Worm (Caenorhabditis elegans) whole organism, young adult: Measurements from ENCODE around the gene Y53F4B.5.

ENCODE experiments used
- D2030.7 ChIP-seq: fragments of 200-800 bp; sonication (Bioruptor generic); IDR thresholded peaks from 2 replicates; pipeline ENCODE4 v1.3.6; 2022; ENCODE audit warnings: missing genetic modification reagents, missing genetic modification characterization, missing compliant biosample characterization
- F10E7.11 ChIP-seq: sonication (generic microtip); optimal IDR thresholded peaks from 2 replicates; lab custom pipeline; 2017; ENCODE audit warnings: mild to moderate bottlenecking, missing genetic modification characterization, moderate library complexity, missing compliant biosample characterization
- F22D6.2 ChIP-seq: sonication (generic microtip); optimal IDR thresholded peaks from 2 replicates; lab custom pipeline; 2016; ENCODE audit warnings: mild to moderate bottlenecking, missing genetic modification characterization, missing compliant biosample characterization
- F23B12.7 ChIP-seq: sonication (generic microtip); optimal IDR thresholded peaks from 2 replicates; lab custom pipeline; 2017; ENCODE audit warnings: missing genetic modification characterization, mild to moderate bottlenecking, missing compliant biosample characterization, antibody characterized with exemption, moderate library complexity; ENCODE audit not compliant: insufficient read depth
- F33H1.4 ChIP-seq: fragments of 200-800 bp; sonication (Bioruptor generic); IDR thresholded peaks from 2 replicates; pipeline ENCODE4 v1.3.6; 2022; ENCODE audit warnings: missing genetic modification reagents, missing genetic modification characterization, missing compliant biosample characterization
- F55B11.4 ChIP-seq: sonication (generic microtip); optimal IDR thresholded peaks from 2 replicates; lab custom pipeline; 2016; ENCODE audit warnings: missing compliant biosample characterization, missing genetic modification characterization, borderline replicate concordance; ENCODE audit not compliant: insufficient read depth
- T07F8.4 ChIP-seq: sonication (generic microtip); optimal IDR thresholded peaks from 2 replicates; lab custom pipeline; 2016; ENCODE audit warnings: mild to moderate bottlenecking, missing genetic modification characterization, moderate library complexity, missing compliant biosample characterization
- Y79H2A.3 ChIP-seq: fragments of 200-800 bp; sonication (Bioruptor generic); conservative IDR thresholded peaks from 2 replicates; pipeline ENCODE4 v1.3.6; 2022; ENCODE audit warnings: missing genetic modification reagents, missing genetic modification characterization, missing compliant biosample characterization
- aptf-2 ChIP-seq: fragments of 200-800 bp; sonication (Bioruptor generic); conservative IDR thresholded peaks from 2 replicates; pipeline ENCODE4 v1.3.6; 2022; ENCODE audit warnings: missing genetic modification reagents, missing genetic modification characterization, missing compliant biosample characterization
- athp-1 ChIP-seq: sonication (generic microtip); optimal IDR thresholded peaks from 2 replicates; lab custom pipeline; 2017; ENCODE audit warnings: mild to moderate bottlenecking, missing genetic modification characterization, missing compliant biosample characterization
- attf-3 ChIP-seq: fragments of 200-800 bp; sonication (Bioruptor generic); conservative IDR thresholded peaks from 2 replicates; pipeline ENCODE4 v1.3.6; 2022; ENCODE audit warnings: missing genetic modification reagents, missing genetic modification characterization, missing compliant biosample characterization
- bed-2 ChIP-seq: fragments of 200-800 bp; sonication (Bioruptor generic); IDR thresholded peaks from 2 replicates; pipeline ENCODE4 v1.3.6; 2022; ENCODE audit warnings: missing genetic modification reagents, missing genetic modification characterization, missing compliant biosample characterization
- ceh-100 ChIP-seq: fragments of 200-800 bp; sonication (Bioruptor generic); IDR thresholded peaks from 2 replicates; pipeline ENCODE4 v1.3.6; 2022; ENCODE audit warnings: missing genetic modification reagents, missing genetic modification characterization, missing compliant biosample characterization
- ceh-91 ChIP-seq: fragments of 200-800 bp; sonication (Bioruptor generic); IDR thresholded peaks from 2 replicates; pipeline ENCODE4 v1.3.6; 2022; ENCODE audit warnings: missing genetic modification reagents, missing genetic modification characterization, missing compliant biosample characterization
- dpff-1 ChIP-seq: sonication (generic microtip); optimal IDR thresholded peaks from 2 replicates; lab custom pipeline; 2017; ENCODE audit warnings: mild to moderate bottlenecking, missing genetic modification characterization, missing compliant biosample characterization
- egl-18 ChIP-seq: fragments of 200-800 bp; sonication (Bioruptor generic); IDR thresholded peaks from 2 replicates; pipeline ENCODE4 v1.3.6; 2022; ENCODE audit warnings: missing genetic modification reagents, missing genetic modification characterization, missing compliant biosample characterization
- ekl-4 ChIP-seq: fragments of 200-800 bp; sonication (Bioruptor generic); IDR thresholded peaks from 2 replicates; pipeline ENCODE4 v1.3.6; 2022; ENCODE audit warnings: missing genetic modification reagents, missing genetic modification characterization, missing compliant biosample characterization
- hlh-12 ChIP-seq: sonication (generic microtip); optimal IDR thresholded peaks from 2 replicates; lab custom pipeline; 2016; ENCODE audit warnings: missing genetic modification characterization, missing compliant biosample characterization
- hsf-1 ChIP-seq: fragments of 200-800 bp; sonication (Bioruptor generic); IDR thresholded peaks from 2 replicates; pipeline ENCODE4 v1.3.6; 2022; ENCODE audit warnings: missing genetic modification reagents, missing genetic modification characterization, missing compliant biosample characterization
- lag-1 ChIP-seq: fragments of 200-800 bp; sonication (Bioruptor generic); IDR thresholded peaks from 2 replicates; pipeline ENCODE4 v1.3.6; 2022; ENCODE audit warnings: missing genetic modification reagents, missing genetic modification characterization, missing compliant biosample characterization
- let-526 ChIP-seq: fragments of 200-800 bp; sonication (Bioruptor generic); IDR thresholded peaks from 2 replicates; pipeline ENCODE4 v1.3.6; 2022; ENCODE audit warnings: missing genetic modification reagents, missing genetic modification characterization, missing compliant biosample characterization
- lir-1 ChIP-seq: fragments of 200-800 bp; sonication (Bioruptor generic); conservative IDR thresholded peaks from 2 replicates; pipeline ENCODE4 v1.3.6; 2022; ENCODE audit warnings: missing genetic modification reagents, missing genetic modification characterization, missing compliant biosample characterization
- madf-10 ChIP-seq: sonication (generic microtip); optimal IDR thresholded peaks from 2 replicates; lab custom pipeline; 2016; ENCODE audit warnings: mild to moderate bottlenecking, missing genetic modification characterization, missing compliant biosample characterization
- madf-3 ChIP-seq: fragments of 200-800 bp; sonication (Bioruptor generic); IDR thresholded peaks from 2 replicates; pipeline ENCODE4 v1.3.6; 2022; ENCODE audit warnings: missing genetic modification reagents, missing genetic modification characterization, missing compliant biosample characterization
- mes-4 ChIP-seq: sonication (generic microtip); optimal IDR thresholded peaks from 2 replicates; lab custom pipeline; 2016; ENCODE audit warnings: missing genotype, missing genetic modification characterization, missing compliant biosample characterization
- nhr-179 ChIP-seq: sonication (generic microtip); optimal IDR thresholded peaks from 2 replicates; lab custom pipeline; 2016; ENCODE audit warnings: mild to moderate bottlenecking, missing genetic modification characterization, missing compliant biosample characterization
- nhr-80 ChIP-seq: sonication (generic microtip); optimal IDR thresholded peaks from 2 replicates; lab custom pipeline; 2016; ENCODE audit warnings: missing genetic modification characterization, missing compliant biosample characterization
- nhr-90 ChIP-seq: sonication (generic microtip); optimal IDR thresholded peaks from 2 replicates; lab custom pipeline; 2016; ENCODE audit warnings: missing genotype, mild to moderate bottlenecking, missing genetic modification characterization, missing compliant biosample characterization
- pbrm-1 ChIP-seq: fragments of 200-800 bp; sonication (Bioruptor generic); IDR thresholded peaks from 2 replicates; pipeline ENCODE4 v1.3.6; 2022; ENCODE audit warnings: missing genetic modification reagents, missing genetic modification characterization, missing compliant biosample characterization
- rec-8 ChIP-seq, 2 experiments: sonication (generic microtip); optimal IDR thresholded peaks; 2 replicates each; lab custom pipeline; 2016; ENCODE audit warnings: mild to moderate bottlenecking in 2 of 2, missing genetic modification characterization in 2 of 2, missing genetic modification reagents in 2 of 2, missing genotype in 2 of 2, missing biosample characterization in 1 of 2, missing compliant biosample characterization in 1 of 2, moderate library complexity in 1 of 2
- sdz-38 ChIP-seq: sonication (generic microtip); optimal IDR thresholded peaks from 2 replicates; lab custom pipeline; 2016; ENCODE audit warnings: missing genotype, missing genetic modification characterization, missing compliant biosample characterization
- snpc-1.3 ChIP-seq: sonication (generic microtip); optimal IDR thresholded peaks from 2 replicates; lab custom pipeline; 2017; ENCODE audit warnings: missing genetic modification characterization, mild to moderate bottlenecking, missing compliant biosample characterization, antibody characterized with exemption, moderate library complexity, missing genotype, missing genetic modification reagents; ENCODE audit not compliant: insufficient read depth
- snpc-4 ChIP-seq, 5 experiments: fragments of 150-350 bp in 1 of 5; sonication (generic microtip) in 4 of 5; optimal IDR thresholded peaks; 2 replicates each; lab custom pipeline; 2014 to 2018; ENCODE audit warnings: missing genetic modification characterization in 5 of 5, missing biosample characterization in 3 of 5, antibody characterized with exemption in 2 of 5, mild to moderate bottlenecking in 2 of 5, missing compliant biosample characterization in 2 of 5, missing genotype in 2 of 5, moderate library complexity in 2 of 5, missing genetic modification reagents in 1 of 5
- sptf-2 ChIP-seq: fragments of 200-800 bp; sonication (Bioruptor generic); optimal IDR thresholded peaks from 2 replicates; lab custom pipeline; 2018; ENCODE audit warnings: mild to moderate bottlenecking, missing genetic modification characterization, missing compliant biosample characterization
- zfh-2 ChIP-seq: fragments of 200-800 bp; sonication (Bioruptor generic); conservative IDR thresholded peaks from 2 replicates; pipeline ENCODE4 v1.3.6; 2022; ENCODE audit warnings: missing genetic modification reagents, missing genetic modification characterization, missing compliant biosample characterization
- ztf-25 ChIP-seq: fragments of 200-800 bp; sonication (Bioruptor generic); IDR thresholded peaks from 2 replicates; pipeline ENCODE4 v1.3.6; 2022; ENCODE audit warnings: missing genetic modification reagents, missing genetic modification characterization, missing compliant biosample characterization
- ztf-26 ChIP-seq: sonication (generic microtip); optimal IDR thresholded peaks from 2 replicates; lab custom pipeline; 2017; ENCODE audit warnings: missing genetic modification characterization, missing compliant biosample characterization
- ztf-28 ChIP-seq: fragments of 200-800 bp; sonication (Bioruptor generic); IDR thresholded peaks from 2 replicates; pipeline ENCODE4 v1.3.6; 2022; ENCODE audit warnings: missing genetic modification reagents, missing genetic modification characterization, missing compliant biosample characterization

Gene Y53F4B.5

DNA sequence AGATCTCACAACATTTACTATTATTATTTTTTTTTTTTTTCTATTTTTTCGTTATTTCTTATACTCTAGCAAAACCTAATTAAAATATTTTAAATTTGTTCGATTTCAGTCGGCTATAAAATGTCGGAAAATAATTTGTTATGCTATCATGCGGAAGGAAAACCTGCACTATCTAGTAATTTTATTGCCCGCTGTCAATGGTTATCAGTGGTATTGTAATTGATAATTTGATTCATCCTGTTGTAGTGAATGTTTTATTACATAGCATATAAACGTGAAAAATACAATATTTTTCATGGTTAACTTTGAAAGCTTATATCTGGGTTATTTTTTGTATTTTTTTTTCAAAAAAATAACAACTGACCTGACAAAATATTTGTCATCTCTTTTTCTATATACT lies 24.5 kb downstream of the Y53F4B.5 start:
- TF ChIP-seq ztf-25 (GFP tag; lab: Robert Waterston, UW) (no peak), ceh-91 (no peak), ztf-26 (tag; lab: Kevin White, UChicago) (no peak), nhr-80 (tag; lab: Kevin White, UChicago) (peak; percentile 31)

DNA sequence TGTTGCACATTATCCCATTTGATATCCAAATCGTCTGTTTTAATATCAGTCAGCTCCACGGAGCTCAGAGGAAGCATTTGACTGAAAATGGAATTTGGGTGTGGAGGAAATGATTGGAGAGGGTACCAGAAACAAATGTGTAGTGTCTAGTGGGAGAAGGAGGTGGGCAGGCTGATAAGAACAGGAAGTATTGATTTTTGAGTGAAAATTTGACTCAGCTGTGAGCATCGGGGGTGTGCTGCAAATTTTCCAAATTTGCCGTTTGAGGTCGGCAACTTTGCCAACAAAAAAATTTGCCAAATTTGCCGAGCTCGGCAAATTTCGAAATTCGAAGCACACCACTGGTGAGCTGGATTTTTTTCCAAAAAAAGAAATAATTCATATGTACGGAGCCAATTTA lies 25.7 kb downstream of the Y53F4B.5 start, which contains the start of gene Y53F4B.1:
TSS of gene Y53F4B.1 (minus strand) at position 101 of the 400 bp plus-strand sequence.
- TF ChIP-seq hsf-1 (no peak), egl-18 (GFP tag; lab: Robert Waterston, UW) (no peak), pbrm-1 (GFP tag; lab: Robert Waterston, UW) (no peak), D2030.7 (GFP tag; lab: Robert Waterston, UW) (no peak), F33H1.4 (no peak), snpc-1.3 (tag; lab: Kevin White, UChicago) (no peak)

DNA sequence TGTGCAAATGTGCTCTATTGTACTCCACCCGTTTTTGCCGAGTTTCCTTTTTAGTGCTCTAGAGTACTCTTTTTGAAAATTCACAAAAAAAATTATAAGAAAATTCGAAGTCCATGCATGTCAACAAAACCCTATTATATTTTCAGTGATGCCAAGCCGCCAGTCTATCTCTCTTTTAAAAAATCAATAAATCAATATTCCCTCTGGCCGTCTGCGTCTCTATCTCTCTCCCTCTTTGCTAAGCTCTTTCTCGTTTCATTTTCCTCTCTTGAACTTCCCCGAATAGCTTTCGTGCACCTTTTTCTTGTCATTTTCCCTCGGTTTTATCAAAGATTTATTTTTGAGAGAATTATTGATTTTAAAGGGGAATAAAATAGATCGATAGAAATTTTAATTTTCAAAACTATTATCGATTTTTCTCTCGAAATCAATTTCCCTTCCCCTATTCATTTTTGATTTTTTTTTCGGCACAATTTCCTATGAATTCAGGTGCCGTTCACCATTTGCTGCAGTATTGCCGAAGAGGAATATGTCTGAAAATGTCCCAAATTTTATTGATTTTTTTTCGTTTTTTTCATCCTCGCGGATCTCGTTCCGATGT lies 31.2 kb downstream of the Y53F4B.5 start:
- TF ChIP-seq madf-10 (tag; lab: Kevin White, UChicago) (no peak), F55B11.4 (no peak), ceh-100 (GFP tag; lab: Robert Waterston, UW) (no peak), bed-2 (GFP tag; lab: Robert Waterston, UW) (no peak)

DNA sequence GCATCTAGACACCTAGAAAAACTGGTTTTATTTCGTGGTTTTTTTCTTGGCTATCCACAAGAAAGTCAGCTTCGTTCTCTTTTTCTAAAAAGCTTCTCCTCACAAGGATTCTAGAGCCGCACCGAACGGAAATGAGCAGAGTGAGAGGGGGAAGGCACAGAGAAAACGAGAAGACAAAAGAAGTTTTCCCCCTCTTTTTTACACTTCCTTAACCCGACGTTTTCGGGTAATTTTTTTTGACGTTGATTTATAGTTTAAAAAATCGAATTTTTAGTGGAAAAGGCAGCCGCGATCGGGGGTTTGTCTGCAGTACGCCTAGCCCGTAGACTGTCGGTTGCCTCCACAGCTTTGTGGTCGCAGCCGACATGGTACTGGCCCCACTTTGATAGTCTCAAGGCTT lies 37.3 kb downstream of the Y53F4B.5 start:
- TF ChIP-seq lag-1 (GFP tag; lab: Robert Waterston, UW) = no peak
- TF ChIP-seq nhr-90 = no peak
- no peak for TF ChIP-seq ztf-26 (tag; lab: Kevin White, UChicago)
- 0 out of 2 replicates have a peak, but pooled peaks have one; percentile 20 for TF ChIP-seq zfh-2 (GFP tag; lab: Robert Waterston, UW)
- no peak for TF ChIP-seq hlh-12 (tag; lab: Kevin White, UChicago)

DNA sequence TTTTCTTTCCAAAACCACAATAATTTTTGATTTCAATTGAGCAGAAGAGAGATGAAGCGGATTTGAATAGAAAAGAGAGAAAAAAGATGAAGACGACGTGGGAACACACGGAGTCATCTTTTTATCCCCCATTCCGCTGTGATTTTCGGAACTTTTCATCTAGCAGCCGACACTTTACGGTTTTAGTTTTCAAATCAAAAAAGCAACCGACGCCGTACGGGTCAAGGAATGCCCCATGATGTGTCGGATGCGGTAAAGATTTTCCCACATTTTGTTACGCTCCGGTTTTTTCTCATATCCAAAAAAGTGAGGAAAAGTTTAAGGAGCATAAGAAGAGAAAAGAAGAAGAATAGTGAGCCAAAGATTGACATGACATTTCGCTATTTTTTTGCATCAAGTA lies 38.3 kb downstream of the Y53F4B.5 start:
- TF ChIP-seq attf-3 (GFP tag; lab: Robert Waterston, UW) (no peak), snpc-4 (GFP tag; optimal IDR thresholded peaks at IDR 0.05; lab: Kevin White, UChicago) (peak; percentile 50), snpc-4 (tag; optimal IDR thresholded peaks at IDR 0.05; lab: Kevin White, UChicago) (peak; percentile 56 to 79 (median 68))
- TF ChIP-seq, all 124 proteins: peak for 1

DNA sequence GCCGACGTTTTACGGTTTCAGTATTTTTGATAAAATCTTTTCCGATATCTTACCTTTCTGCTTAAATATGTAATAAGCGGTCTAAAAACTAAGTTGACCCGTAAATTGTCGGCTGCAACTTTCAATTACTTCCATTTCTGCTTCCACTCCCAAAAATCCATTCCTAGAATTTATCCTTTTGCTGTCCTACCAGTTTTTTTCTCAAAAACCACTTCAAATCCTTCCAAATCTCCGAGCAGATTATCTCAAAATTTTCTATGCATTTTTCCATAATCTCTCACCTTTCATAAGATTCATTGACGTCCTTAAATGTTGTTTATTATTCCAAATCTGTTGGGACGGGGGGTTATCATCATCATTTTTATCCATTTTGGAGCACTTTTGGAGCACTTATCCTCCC lies 42.8 kb downstream of the Y53F4B.5 start:
- TF ChIP-seq F23B12.7 (tag; lab: Kevin White, UChicago) = no peak
- TF ChIP-seq aptf-2 (GFP tag; lab: Robert Waterston, UW) = no peak
- TF ChIP-seq nhr-179 (tag; lab: Kevin White, UChicago) = no peak
- TF ChIP-seq rec-8 (tag; optimal IDR thresholded peaks at IDR 0.05; lab: Kevin White, UChicago) = no peak

DNA sequence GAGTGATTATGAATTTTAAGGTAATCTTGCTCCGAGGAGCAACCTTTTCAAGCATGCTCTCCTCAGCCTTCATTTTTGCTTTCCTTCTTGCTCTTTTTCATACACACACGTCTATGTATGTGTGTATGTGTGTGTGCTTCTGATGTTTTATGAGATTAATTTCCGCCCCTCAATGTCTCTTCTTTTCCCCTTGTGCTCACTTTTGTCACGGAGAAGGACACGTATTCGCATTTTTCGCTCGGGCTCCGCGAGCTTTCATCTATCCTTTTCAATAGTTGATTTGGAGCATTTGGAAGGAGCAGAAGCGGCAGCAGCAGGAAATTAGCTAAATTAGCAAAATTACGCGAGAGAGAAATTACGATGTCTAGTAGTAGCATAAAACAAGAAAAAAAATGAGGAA lies 43.5 kb downstream of the Y53F4B.5 start:
- TF ChIP-seq T07F8.4 (tag; lab: Kevin White, UChicago) = no peak
- TF ChIP-seq hlh-12 (tag; lab: Kevin White, UChicago) = no peak
- TF ChIP-seq Y79H2A.3 (GFP tag; lab: Robert Waterston, UW) = no peak
- no peak for TF ChIP-seq sptf-2 (GFP tag; lab: Kevin White, UChicago)
- no peak for TF ChIP-seq ztf-28 (GFP tag; lab: Robert Waterston, UW)
- no peak for TF ChIP-seq ekl-4 (GFP tag; lab: Robert Waterston, UW)
- TF ChIP-seq lir-1 (GFP tag; lab: Robert Waterston, UW) = no peak
- TF ChIP-seq madf-3 (GFP tag; lab: Robert Waterston, UW) = no peak
- no peak for TF ChIP-seq sdz-38 (tag; lab: Kevin White, UChicago)
- TF ChIP-seq F10E7.11 (tag; lab: Kevin White, UChicago) = no peak
- no peak for TF ChIP-seq F22D6.2 (tag; lab: Kevin White, UChicago)
- TF ChIP-seq F23B12.7 (tag; lab: Kevin White, UChicago) = no peak
- TF ChIP-seq athp-1 (tag; lab: Kevin White, UChicago) = no peak
- TF ChIP-seq mes-4 (tag; lab: Kevin White, UChicago) = no peak
- no peak for TF ChIP-seq let-526 (GFP tag; lab: Robert Waterston, UW)
- TF ChIP-seq dpff-1 = no peak
